Worm (Caenorhabditis elegans) whole organism, midembryonic: Measurements from ENCODE around the gene bli-6.

Source experiments
- T22C8.4 ChIP-seq: fragments of 200-800 bp; sonication (Bioruptor generic); IDR thresholded peaks from 2 replicates; pipeline ENCODE4 v1.3.6; 2022; ENCODE audit warnings: missing genetic modification characterization, missing compliant biosample characterization
- cog-1 ChIP-seq: sonication (generic microtip); optimal IDR thresholded peaks from 2 replicates; lab custom pipeline; 2016; ENCODE audit warnings: missing genetic modification characterization, missing compliant biosample characterization
- flt-1 ChIP-seq: fragments of 200-800 bp; sonication (Bioruptor generic); IDR thresholded peaks from 2 replicates; pipeline ENCODE4 v1.3.6; 2022; ENCODE audit warnings: missing genetic modification characterization, missing compliant biosample characterization
- klf-2 ChIP-seq: fragments of 200-800 bp; sonication (Bioruptor generic); conservative IDR thresholded peaks from 2 replicates; pipeline ENCODE4 v1.3.6; 2022; ENCODE audit warnings: missing genetic modification reagents, missing genetic modification characterization, missing compliant biosample characterization
- med-1 ChIP-seq: sonication (generic microtip); optimal IDR thresholded peaks from 2 replicates; lab custom pipeline; 2017; ENCODE audit warnings: missing genetic modification characterization, mild to moderate bottlenecking, missing compliant biosample characterization, antibody characterized with exemption, missing genetic modification reagents; ENCODE audit not compliant: insufficient read depth
- ref-1 ChIP-seq: fragments of 200-800 bp; sonication (Bioruptor generic); conservative IDR thresholded peaks from 2 replicates; pipeline ENCODE4 v1.3.6; 2022; ENCODE audit warnings: missing genetic modification reagents, missing genetic modification characterization, missing compliant biosample characterization
- tab-1 ChIP-seq: fragments of 200-800 bp; sonication (Bioruptor generic); IDR thresholded peaks from 2 replicates; pipeline ENCODE4 v1.3.6; 2022; ENCODE audit warnings: missing genetic modification characterization, missing compliant biosample characterization
- ztf-23 ChIP-seq: fragments of 200-800 bp; sonication (Bioruptor generic); IDR thresholded peaks from 2 replicates; pipeline ENCODE4 v1.3.6; 2022; ENCODE audit warnings: missing genetic modification reagents, missing genetic modification characterization, missing compliant biosample characterization
- ztf-29 ChIP-seq: fragments of 200-800 bp; sonication (Bioruptor generic); IDR thresholded peaks from 2 replicates; pipeline ENCODE4 v1.3.6; 2022; ENCODE audit warnings: missing genetic modification reagents, missing genetic modification characterization, missing compliant biosample characterization

bli-6 gene

ce11 chrIV:6402386-6402905 is 25.6 kb downstream of the bli-6 start, which contains the start of gene sfrp-1:
TSS of gene sfrp-1 (minus strand) at chrIV:6402436.
- TF ChIP-seq klf-2 (GFP tag; lab: Robert Waterston, UW) = no peak
- no peak for TF ChIP-seq T22C8.4
- TF ChIP-seq ztf-23 (GFP tag; lab: Robert Waterston, UW) = no peak
- no peak for TF ChIP-seq med-1 (GFP tag; lab: Kevin White, UChicago)
- TF ChIP-seq cog-1 (tag; lab: Kevin White, UChicago) = no peak
- TF ChIP-seq ref-1 (GFP tag; lab: Robert Waterston, UW) = no peak
- no peak for TF ChIP-seq tab-1 (GFP tag; lab: Robert Waterston, UW)
- no peak for TF ChIP-seq flt-1 (GFP tag; lab: Robert Waterston, UW)
- no peak for TF ChIP-seq ztf-29 (GFP tag; lab: Robert Waterston, UW)

- TF ChIP-seq ztf-23 (GFP tag; lab: Robert Waterston, UW) (no peak), T22C8.4 (no peak), ztf-29 (GFP tag; lab: Robert Waterston, UW) (no peak), tab-1 (GFP tag; lab: Robert Waterston, UW) (no peak), klf-2 (GFP tag; lab: Robert Waterston, UW) (no peak), ref-1 (GFP tag; lab: Robert Waterston, UW) (no peak), med-1 (GFP tag; lab: Kevin White, UChicago) (no peak), cog-1 (tag; lab: Kevin White, UChicago) (no peak), flt-1 (GFP tag; lab: Robert Waterston, UW) (no peak)
These were observed 26.5 kb downstream of the bli-6 start for ce11 chrIV:6403399-6403798.

ce11 chrIV:6404871-6405270 is 28.0 kb downstream of the bli-6 start, which contains the start of gene srv-13:
TSS of gene srv-13 (plus strand) at chrIV:6405171.
- TF ChIP-seq T22C8.4 = no peak
- no peak for TF ChIP-seq ref-1 (GFP tag; lab: Robert Waterston, UW)
- TF ChIP-seq tab-1 (GFP tag; lab: Robert Waterston, UW) = no peak
- no peak for TF ChIP-seq med-1 (GFP tag; lab: Kevin White, UChicago)
- no peak for TF ChIP-seq flt-1 (GFP tag; lab: Robert Waterston, UW)
- TF ChIP-seq ztf-23 (GFP tag; lab: Robert Waterston, UW) = no peak
- TF ChIP-seq ztf-29 (GFP tag; lab: Robert Waterston, UW) = no peak
- TF ChIP-seq cog-1 (tag; lab: Kevin White, UChicago) = no peak
- no peak for TF ChIP-seq klf-2 (GFP tag; lab: Robert Waterston, UW)

ce11 chrIV:6413482-6413881 is 36.6 kb downstream of the bli-6 start, which contains the start of gene nlp-71:
TSS of gene nlp-71 (minus strand) at chrIV:6413582.
- no peak for TF ChIP-seq cog-1 (tag; lab: Kevin White, UChicago)
- no peak for TF ChIP-seq T22C8.4
- no peak for TF ChIP-seq klf-2 (GFP tag; lab: Robert Waterston, UW)
- no peak for TF ChIP-seq flt-1 (GFP tag; lab: Robert Waterston, UW)
- no peak for TF ChIP-seq ztf-23 (GFP tag; lab: Robert Waterston, UW)
- no peak for TF ChIP-seq tab-1 (GFP tag; lab: Robert Waterston, UW)
- TF ChIP-seq med-1 (GFP tag; lab: Kevin White, UChicago) = no peak
- TF ChIP-seq ztf-29 (GFP tag; lab: Robert Waterston, UW) = no peak
- TF ChIP-seq ref-1 (GFP tag; lab: Robert Waterston, UW) = no peak

ce11 chrIV:6415149-6415548 is 38.3 kb downstream of the bli-6 start, which contains the start of gene exos-2:
TSS of gene exos-2 (plus strand) at chrIV:6415478.
- TF ChIP-seq ztf-29 (GFP tag; lab: Robert Waterston, UW) (no peak), cog-1 (tag; lab: Kevin White, UChicago) (peak; percentile 6)

- no peak for TF ChIP-seq ztf-29 (GFP tag; lab: Robert Waterston, UW)
- no peak for TF ChIP-seq cog-1 (tag; lab: Kevin White, UChicago)
- TF ChIP-seq klf-2 (GFP tag; lab: Robert Waterston, UW) = no peak
- TF ChIP-seq ztf-23 (GFP tag; lab: Robert Waterston, UW) = no peak
- TF ChIP-seq tab-1 (GFP tag; lab: Robert Waterston, UW) = no peak
- TF ChIP-seq T22C8.4 = no peak
- TF ChIP-seq ref-1 (GFP tag; lab: Robert Waterston, UW) = no peak
- TF ChIP-seq med-1 (GFP tag; lab: Kevin White, UChicago) = no peak
These were observed 39.7 kb downstream of the bli-6 start, which contains the start of gene Y73B6BL.22 for ce11 chrIV:6416553-6416952. TSS of gene Y73B6BL.22 (minus strand) at chrIV:6416653.

ce11 chrIV:6417612-6418011 is 40.7 kb downstream of the bli-6 start:
- TF ChIP-seq ztf-23 (GFP tag; lab: Robert Waterston, UW) = no peak
- no peak for TF ChIP-seq ref-1 (GFP tag; lab: Robert Waterston, UW)
- TF ChIP-seq klf-2 (GFP tag; lab: Robert Waterston, UW) = no peak
- no peak for TF ChIP-seq flt-1 (GFP tag; lab: Robert Waterston, UW)
- TF ChIP-seq cog-1 (tag; lab: Kevin White, UChicago) = no peak
- TF ChIP-seq ztf-29 (GFP tag; lab: Robert Waterston, UW) = no peak
- no peak for TF ChIP-seq med-1 (GFP tag; lab: Kevin White, UChicago)
- no peak for TF ChIP-seq tab-1 (GFP tag; lab: Robert Waterston, UW)
- TF ChIP-seq T22C8.4 = no peak

ce11 chrIV:6419031-6419582 is 42.2 kb downstream of the bli-6 start, which contains the start of the genes Y73B6BL.23 and htp-2:
TSS of gene Y73B6BL.23 (minus strand) at chrIV:6419081.
TSS of gene htp-2 (plus strand) at chrIV:6419522.
- no peak for TF ChIP-seq cog-1 (tag; lab: Kevin White, UChicago)
- no peak for TF ChIP-seq med-1 (GFP tag; lab: Kevin White, UChicago)
- no peak for TF ChIP-seq tab-1 (GFP tag; lab: Robert Waterston, UW)
- no peak for TF ChIP-seq ztf-23 (GFP tag; lab: Robert Waterston, UW)
- no peak for TF ChIP-seq klf-2 (GFP tag; lab: Robert Waterston, UW)
- TF ChIP-seq T22C8.4 = no peak
- no peak for TF ChIP-seq ref-1 (GFP tag; lab: Robert Waterston, UW)
- no peak for TF ChIP-seq ztf-29 (GFP tag; lab: Robert Waterston, UW)
- no peak for TF ChIP-seq flt-1 (GFP tag; lab: Robert Waterston, UW)
